Worm (Caenorhabditis elegans) whole organism, L2 larva: ENCODE measurements around the gene W02A2.8.

ENCODE experiments used
- C34F6.9 ChIP-seq: fragments of 150-350 bp; optimal IDR thresholded peaks from 2 replicates; lab custom pipeline; 2014; ENCODE audit warnings: missing biosample characterization, missing genetic modification characterization
- F13H6.1 ChIP-seq: sonication (generic microtip); optimal IDR thresholded peaks from 2 replicates; lab custom pipeline; 2016; ENCODE audit warnings: missing genetic modification characterization, missing compliant biosample characterization
- R02D3.7 ChIP-seq: fragments of 150-350 bp; optimal IDR thresholded peaks from 2 replicates; lab custom pipeline; 2014; ENCODE audit warnings: missing biosample characterization, missing genetic modification characterization
- Y55F3AM.14 ChIP-seq: fragments of 200-800 bp; sonication (Bioruptor generic); optimal IDR thresholded peaks from 2 replicates; lab custom pipeline; 2018; ENCODE audit warnings: mild to moderate bottlenecking, missing genetic modification characterization, missing compliant biosample characterization
- alr-1 ChIP-seq: fragments of 150-350 bp; optimal IDR thresholded peaks from 2 replicates; lab custom pipeline; 2014; ENCODE audit warnings: missing biosample characterization, missing genetic modification characterization
- aly-2 ChIP-seq: fragments of 150-350 bp; optimal IDR thresholded peaks from 2 replicates; lab custom pipeline; 2014; ENCODE audit warnings: missing biosample characterization, missing genetic modification characterization
- ama-1 ChIP-seq: fragments of 150-350 bp; optimal IDR thresholded peaks from 2 replicates; lab custom pipeline; 2018; ENCODE audit warnings: inconsistent platforms
- blmp-1 ChIP-seq: sonication (generic microtip); optimal IDR thresholded peaks from 2 replicates; lab custom pipeline; 2017; ENCODE audit warnings: missing genetic modification characterization, mild to moderate bottlenecking, missing compliant biosample characterization, antibody characterized with exemption, moderate library complexity; ENCODE audit not compliant: insufficient read depth
- ceh-16 ChIP-seq: fragments of 150-350 bp; optimal IDR thresholded peaks from 2 replicates; lab custom pipeline; 2014; ENCODE audit warnings: missing biosample characterization, missing genetic modification characterization
- ceh-82 ChIP-seq: fragments of 150-350 bp; optimal IDR thresholded peaks from 2 replicates; lab custom pipeline; 2014; ENCODE audit warnings: missing biosample characterization, missing genetic modification characterization
- crh-2 ChIP-seq: sonication (generic microtip); optimal IDR thresholded peaks from 2 replicates; lab custom pipeline; 2017; ENCODE audit warnings: missing biosample characterization, missing genetic modification characterization
- dmd-4 ChIP-seq: sonication (generic microtip); optimal IDR thresholded peaks from 2 replicates; lab custom pipeline; 2017; ENCODE audit warnings: missing biosample characterization, missing genetic modification characterization
- elt-1 ChIP-seq: fragments of 150-350 bp; optimal IDR thresholded peaks from 2 replicates; lab custom pipeline; 2014; ENCODE audit warnings: missing biosample characterization, missing genetic modification characterization
- elt-3 ChIP-seq: sonication (generic microtip); optimal IDR thresholded peaks from 2 replicates; lab custom pipeline; 2017; ENCODE audit warnings: missing biosample characterization, missing genetic modification characterization
- fos-1 ChIP-seq: fragments of 150-350 bp; optimal IDR thresholded peaks from 2 replicates; lab custom pipeline; 2014; ENCODE audit warnings: missing biosample characterization, missing genetic modification characterization
- lin-11 ChIP-seq: fragments of 150-350 bp; sonication (generic microtip); optimal IDR thresholded peaks from 2 replicates; lab custom pipeline; 2014; ENCODE audit warnings: missing biosample characterization, missing genetic modification characterization, inconsistent platforms, mixed read lengths
- lin-13 ChIP-seq: fragments of 150-350 bp; optimal IDR thresholded peaks from 2 replicates; lab custom pipeline; 2014; ENCODE audit warnings: missing biosample characterization, missing genetic modification reagents, missing genetic modification characterization
- lin-39 ChIP-seq: fragments of 150-350 bp; optimal IDR thresholded peaks from 2 replicates; lab custom pipeline; 2014; ENCODE audit warnings: missing biosample characterization, missing genetic modification reagents, missing genetic modification characterization
- lsy-2 ChIP-seq, 2 experiments: fragments of 150-350 bp in 1 of 2; sonication (generic microtip) in 1 of 2; optimal IDR thresholded peaks; 2 replicates each; lab custom pipeline; 2014 to 2017; ENCODE audit warnings: missing biosample characterization in 2 of 2, missing genetic modification characterization in 2 of 2
- mab-5 ChIP-seq: fragments of 150-350 bp; optimal IDR thresholded peaks from 2 replicates; lab custom pipeline; 2014; ENCODE audit warnings: missing biosample characterization, missing genetic modification characterization
- mdl-1 ChIP-seq, 2 experiments: fragments of 150-350 bp in 1 of 2; sonication (generic microtip) in 1 of 2; optimal IDR thresholded peaks; 2 replicates each; lab custom pipeline; 2017; ENCODE audit warnings: missing biosample characterization in 2 of 2, missing genetic modification characterization in 2 of 2
- nhr-10 ChIP-seq: sonication (generic microtip); optimal IDR thresholded peaks from 2 replicates; lab custom pipeline; 2017; ENCODE audit warnings: missing biosample characterization, missing genetic modification characterization
- nhr-11 ChIP-seq: fragments of 150-350 bp; optimal IDR thresholded peaks from 2 replicates; lab custom pipeline; 2014; ENCODE audit warnings: missing biosample characterization, missing genetic modification characterization
- nhr-12 ChIP-seq: fragments of 150-350 bp; optimal IDR thresholded peaks from 2 replicates; lab custom pipeline; 2014; ENCODE audit warnings: missing biosample characterization, missing genetic modification characterization
- nhr-129 ChIP-seq: fragments of 150-350 bp; optimal IDR thresholded peaks from 2 replicates; lab custom pipeline; 2014; ENCODE audit warnings: missing biosample characterization, missing genetic modification characterization
- nhr-21 ChIP-seq: fragments of 150-350 bp; optimal IDR thresholded peaks from 2 replicates; lab custom pipeline; 2014; ENCODE audit warnings: missing biosample characterization, missing genetic modification characterization
- nhr-23 ChIP-seq: fragments of 150-350 bp; optimal IDR thresholded peaks from 2 replicates; lab custom pipeline; 2014; ENCODE audit warnings: missing biosample characterization, missing genetic modification reagents, missing genetic modification characterization
- nhr-237 ChIP-seq: fragments of 150-350 bp; optimal IDR thresholded peaks from 2 replicates; lab custom pipeline; 2014; ENCODE audit warnings: missing biosample characterization, missing genetic modification characterization
- nhr-25 ChIP-seq: fragments of 150-350 bp; sonication (generic microtip); optimal IDR thresholded peaks from 3 replicates; lab custom pipeline; 2014; ENCODE audit warnings: missing biosample characterization, missing genetic modification characterization
- nhr-6 ChIP-seq: fragments of 150-350 bp; optimal IDR thresholded peaks from 2 replicates; lab custom pipeline; 2014; ENCODE audit warnings: missing biosample characterization, missing genetic modification characterization
- peb-1 ChIP-seq: fragments of 150-350 bp; optimal IDR thresholded peaks from 2 replicates; lab custom pipeline; 2014; ENCODE audit warnings: missing biosample characterization, missing genetic modification characterization
- sem-4 ChIP-seq: fragments of 150-350 bp; optimal IDR thresholded peaks from 2 replicates; lab custom pipeline; 2014; ENCODE audit warnings: missing biosample characterization, missing genetic modification reagents, missing genetic modification characterization
- skn-1 ChIP-seq: sonication (generic microtip); optimal IDR thresholded peaks from 2 replicates; lab custom pipeline; 2017; ENCODE audit warnings: missing biosample characterization, missing genetic modification characterization
- sma-3 ChIP-seq: sonication (generic microtip); optimal IDR thresholded peaks from 2 replicates; lab custom pipeline; 2016; ENCODE audit warnings: missing genetic modification reagents, missing genetic modification characterization, missing compliant biosample characterization
- sma-9 ChIP-seq, 2 experiments: fragments of 150-350 bp in 1 of 2; sonication (generic microtip) in 1 of 2; optimal IDR thresholded peaks; 2 replicates each; lab custom pipeline; 2014 to 2016; ENCODE audit warnings: missing genetic modification characterization in 2 of 2, mild to moderate bottlenecking in 1 of 2, missing biosample characterization in 1 of 2, missing compliant biosample characterization in 1 of 2, missing genetic modification reagents in 1 of 2, moderate library complexity in 1 of 2
- unc-39 ChIP-seq: fragments of 150-350 bp; optimal IDR thresholded peaks from 2 replicates; lab custom pipeline; 2014; ENCODE audit warnings: missing biosample characterization, missing genetic modification characterization
- unc-55 ChIP-seq: fragments of 150-350 bp; sonication (generic microtip); optimal IDR thresholded peaks from 3 replicates; lab custom pipeline; 2014; ENCODE audit warnings: missing biosample characterization, missing genetic modification reagents, missing genetic modification characterization
- unc-62 ChIP-seq: fragments of 150-350 bp; optimal IDR thresholded peaks from 2 replicates; lab custom pipeline; 2014; ENCODE audit warnings: missing biosample characterization, missing genetic modification reagents, missing genetic modification characterization
- ztf-1 ChIP-seq: fragments of 200-800 bp; sonication (Bioruptor generic); conservative IDR thresholded peaks from 2 replicates; pipeline ENCODE4 v1.3.6; 2022; ENCODE audit warnings: missing genetic modification characterization, missing compliant biosample characterization
- ztf-11 ChIP-seq: sonication (generic microtip); optimal IDR thresholded peaks from 2 replicates; lab custom pipeline; 2017; ENCODE audit warnings: missing biosample characterization, missing genetic modification characterization

The W02A2.8 gene

DNA sequence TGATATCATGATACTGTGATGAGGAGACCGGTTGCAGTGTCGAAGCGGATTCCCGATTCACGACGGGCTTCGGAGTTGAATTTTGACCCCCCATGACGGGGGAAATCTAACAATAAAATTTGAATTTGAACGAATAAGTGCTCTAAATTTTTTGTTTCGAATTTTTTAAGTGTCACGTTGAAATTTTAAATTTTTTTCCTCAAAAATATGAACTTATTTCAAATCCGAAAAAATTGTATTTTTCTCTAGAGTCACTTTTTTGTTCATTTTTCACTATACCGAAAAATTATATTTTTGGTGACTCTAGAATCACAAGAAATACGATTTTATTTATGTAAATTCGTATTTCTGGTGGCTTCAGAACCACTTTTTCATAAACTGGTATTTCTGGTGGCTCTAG, at the start of gene W02A2.8:
TSS of gene W02A2.8 (minus strand) at position 101 of the 400 bp plus-strand sequence.
- TF ChIP-seq elt-3 (tag; lab: Kevin White, UChicago): no peak
- no peak for TF ChIP-seq ama-1
- TF ChIP-seq unc-62: no peak
- TF ChIP-seq dmd-4: no peak
- no peak for TF ChIP-seq sem-4 (tag; lab: Kevin White, UChicago)
- TF ChIP-seq nhr-129 (tag; lab: Kevin White, UChicago): no peak
- TF ChIP-seq nhr-23 (tag; lab: Kevin White, UChicago): no peak
- no peak for TF ChIP-seq F13H6.1 (tag; lab: Kevin White, UChicago)
- TF ChIP-seq alr-1 (tag; lab: Kevin White, UChicago): no peak
- no peak for TF ChIP-seq elt-1
- TF ChIP-seq nhr-21 (tag; lab: Kevin White, UChicago): no peak
- TF ChIP-seq, all 48 proteins: peak for 0

DNA sequence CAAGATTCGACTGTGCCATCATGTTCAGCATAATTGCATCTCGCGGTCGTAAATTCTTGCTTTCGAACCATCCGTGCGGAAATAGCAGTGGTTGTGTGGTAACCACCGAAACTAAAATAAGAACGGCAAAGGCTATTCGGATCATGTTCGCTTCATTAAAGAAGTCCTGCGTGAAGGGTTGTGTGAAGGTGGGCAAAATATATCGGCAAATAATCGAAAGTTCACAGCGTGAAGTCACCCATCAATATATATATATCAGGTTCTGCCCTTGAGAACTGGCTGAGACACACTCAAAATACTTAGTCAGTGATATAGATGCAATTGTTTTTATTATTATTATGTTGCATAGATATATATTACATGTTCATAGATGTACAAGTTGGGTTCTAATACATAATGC, 49.6 kb upstream of the W02A2.8 start, which contains the start of gene Y62E10A.19:
TSS of gene Y62E10A.19 (minus strand) at position 289 of the 400 bp plus-strand sequence.
- TF ChIP-seq nhr-25 (tag; lab: Kevin White, UChicago): no peak
- TF ChIP-seq blmp-1 (tag; lab: Kevin White, UChicago): peak; percentile 32
- TF ChIP-seq, all 48 proteins: peak for 1

DNA sequence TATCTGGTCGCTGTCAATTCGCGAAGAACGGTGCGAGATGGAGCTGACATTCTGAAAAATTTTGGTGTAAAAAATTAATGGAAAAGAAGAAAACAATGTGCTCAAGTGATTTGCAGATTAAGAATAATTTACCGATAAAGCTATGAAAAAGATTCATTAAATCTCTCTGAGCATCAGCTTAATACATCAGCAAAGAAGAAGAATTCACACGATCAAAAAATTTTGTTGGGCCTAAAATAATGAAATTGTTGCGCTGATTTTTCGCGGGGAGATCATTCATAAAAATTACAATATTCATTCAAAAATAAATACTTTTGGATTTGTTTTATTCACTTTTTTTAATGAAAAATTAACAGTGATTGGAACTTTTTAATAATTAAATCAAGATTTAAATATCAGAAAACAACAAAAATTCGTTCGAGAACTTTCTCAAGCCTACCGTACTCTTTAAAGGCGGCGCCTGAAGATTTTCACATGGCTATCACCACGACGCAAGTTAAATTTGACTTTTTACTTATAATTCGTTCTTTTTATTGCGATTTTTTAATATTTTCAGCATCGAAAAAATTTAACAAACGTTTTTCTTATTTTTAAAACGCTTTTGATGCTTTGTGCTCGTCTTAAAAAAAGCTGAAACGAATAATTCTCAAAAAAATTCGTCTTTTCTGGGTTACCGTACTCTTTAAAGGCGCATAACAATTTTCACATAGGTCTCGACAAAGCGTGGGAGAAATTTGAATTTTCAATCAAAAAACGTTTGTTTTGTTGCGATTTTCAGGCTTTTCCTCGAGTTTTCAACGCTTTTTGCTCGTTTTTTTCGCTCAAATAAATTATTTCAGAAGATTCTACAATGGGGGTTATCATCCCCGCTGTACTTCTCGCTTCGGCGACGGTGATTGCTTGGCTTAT, 42.3 kb upstream of the W02A2.8 start, which contains the start of the genes memi-2 and cyp-31A5:
TSS of gene memi-2 (minus strand) at position 51 of the 909 bp plus-strand sequence.
TSS of gene cyp-31A5 (plus strand) at position 834 of the 909 bp plus-strand sequence.
- no peak for TF ChIP-seq sem-4 (tag; lab: Kevin White, UChicago)
- TF ChIP-seq ama-1: no peak
- TF ChIP-seq mab-5: no peak
- no peak for TF ChIP-seq alr-1 (tag; lab: Kevin White, UChicago)
- no peak for TF ChIP-seq sma-9 (GFP tag; optimal IDR thresholded peaks at IDR 0.05; lab: Kevin White, UChicago)
- no peak for TF ChIP-seq sma-9 (tag; optimal IDR thresholded peaks at IDR 0.05; lab: Kevin White, UChicago)
- no peak for TF ChIP-seq unc-62
- TF ChIP-seq sma-3 (GFP tag; lab: Kevin White, UChicago): no peak
- TF ChIP-seq nhr-237 (tag; lab: Kevin White, UChicago): no peak
- no peak for TF ChIP-seq crh-2 (tag; lab: Kevin White, UChicago)
- no peak for TF ChIP-seq Y55F3AM.14 (GFP tag; lab: Kevin White, UChicago)

DNA sequence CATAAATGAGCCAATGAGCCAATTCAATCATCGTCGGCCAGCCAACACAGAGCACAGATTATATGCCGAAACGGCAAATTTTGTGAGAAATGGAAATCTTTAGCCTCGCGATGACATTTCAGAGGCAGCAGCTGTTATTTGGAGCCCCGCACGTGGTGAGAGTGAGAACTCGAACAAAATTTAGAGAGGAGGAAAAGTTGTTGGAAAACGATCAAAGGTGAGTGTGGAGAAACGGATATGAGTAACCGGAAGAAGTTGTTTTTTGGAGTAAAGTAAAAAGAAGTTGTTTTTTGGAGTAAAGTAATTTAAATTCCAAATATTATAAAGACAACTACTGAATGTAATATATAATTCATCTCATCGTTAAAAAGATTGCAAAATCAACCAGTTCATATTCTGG, 40.3 kb upstream of the W02A2.8 start, which contains the start of gene Y62E10A.13:
TSS of gene Y62E10A.13 (minus strand) at position 326 of the 400 bp plus-strand sequence.
- TF ChIP-seq nhr-10 (no peak), nhr-129 (tag; lab: Kevin White, UChicago) (peak; percentile 40)

DNA sequence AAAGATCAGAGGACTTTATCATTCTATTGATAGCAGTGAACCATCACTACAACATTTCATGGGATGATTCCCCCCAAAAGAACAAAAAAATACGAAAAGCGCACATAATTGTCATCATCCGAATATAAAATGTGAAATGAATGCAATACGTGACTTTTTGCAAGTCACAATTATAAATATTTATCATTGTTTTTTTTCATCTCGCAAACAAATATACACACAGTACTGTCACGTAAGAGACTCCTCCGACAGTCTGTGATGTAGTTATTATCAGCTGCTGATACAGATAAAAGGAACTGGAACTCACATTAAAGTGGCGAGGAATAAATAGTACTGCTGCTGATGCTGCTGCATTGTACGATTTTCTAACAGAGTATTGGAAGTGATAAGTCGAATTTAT, 38.0 kb upstream of the W02A2.8 start:
- no peak for TF ChIP-seq C34F6.9 (tag; lab: Kevin White, UChicago)
- no peak for TF ChIP-seq unc-55 (GFP tag; lab: Kevin White, UChicago)
- no peak for TF ChIP-seq alr-1 (tag; lab: Kevin White, UChicago)
- TF ChIP-seq nhr-6: no peak
- TF ChIP-seq fos-1 (tag; lab: Kevin White, UChicago): peak; percentile 35
- peak; percentile 54 for TF ChIP-seq skn-1 (tag; lab: Kevin White, UChicago)
- no peak for TF ChIP-seq lin-11 (tag; lab: Kevin White, UChicago)
- no peak for TF ChIP-seq aly-2
- TF ChIP-seq mab-5: no peak
- TF ChIP-seq lsy-2 (tag; optimal IDR thresholded peaks at IDR 0.05; lab: Kevin White, UChicago): peak in 1 of 2 experiments; percentile 18
- no peak for TF ChIP-seq sem-4 (tag; lab: Kevin White, UChicago)
- no peak for TF ChIP-seq ceh-16 (tag; lab: Kevin White, UChicago)
- no peak for TF ChIP-seq nhr-23 (tag; lab: Kevin White, UChicago)
- TF ChIP-seq ztf-11 (tag; lab: Kevin White, UChicago): no peak
- no peak for TF ChIP-seq ceh-82 (tag; lab: Kevin White, UChicago)
- no peak for TF ChIP-seq peb-1 (tag; lab: Kevin White, UChicago)
- no peak for TF ChIP-seq mdl-1 (tag; optimal IDR thresholded peaks at IDR 0.05; lab: Kevin White, UChicago)
- TF ChIP-seq Y55F3AM.14 (GFP tag; lab: Kevin White, UChicago): no peak
- peak; percentile 73 for TF ChIP-seq nhr-129 (tag; lab: Kevin White, UChicago)
- peak; percentile 66 for TF ChIP-seq crh-2 (tag; lab: Kevin White, UChicago)
- no peak for TF ChIP-seq lin-13
- no peak for TF ChIP-seq nhr-12 (tag; lab: Kevin White, UChicago)
- no peak for TF ChIP-seq blmp-1 (tag; lab: Kevin White, UChicago)
- TF ChIP-seq lin-39: no peak
- no peak for TF ChIP-seq unc-62
- no peak for TF ChIP-seq R02D3.7 (tag; lab: Kevin White, UChicago)
- peak; percentile 63 for TF ChIP-seq sma-9 (GFP tag; optimal IDR thresholded peaks at IDR 0.05; lab: Kevin White, UChicago)
- no peak for TF ChIP-seq sma-9 (tag; optimal IDR thresholded peaks at IDR 0.05; lab: Kevin White, UChicago)
- TF ChIP-seq ztf-1 (GFP tag; lab: Robert Waterston, UW): no peak
- no peak for TF ChIP-seq nhr-11 (tag; lab: Kevin White, UChicago)
- no peak for TF ChIP-seq ama-1
- no peak for TF ChIP-seq unc-39 (tag; lab: Kevin White, UChicago)
- peak; percentile 20 for TF ChIP-seq sma-3 (GFP tag; lab: Kevin White, UChicago)
- TF ChIP-seq F13H6.1 (tag; lab: Kevin White, UChicago): peak; percentile 17
